Worm (Caenorhabditis elegans): ENCODE measurements around the gene try-10.

- TF ChIP-seq dpl-1 (GFP tag; optimal IDR thresholded peaks at IDR 0.05) (no peak), ekl-4 (GFP tag; IDR thresholded peaks at IDR 0.05) (no peak), sea-2 (GFP tag; IDR thresholded peaks at IDR 0.05) (no peak)
Measured at ce11 chrV:13025283-13025682, 12.2 kb upstream of the try-10 start.

Measured in whole organism, young adult.